Worm (Caenorhabditis elegans): ENCODE measurements around the gene blos-1.

DNA sequence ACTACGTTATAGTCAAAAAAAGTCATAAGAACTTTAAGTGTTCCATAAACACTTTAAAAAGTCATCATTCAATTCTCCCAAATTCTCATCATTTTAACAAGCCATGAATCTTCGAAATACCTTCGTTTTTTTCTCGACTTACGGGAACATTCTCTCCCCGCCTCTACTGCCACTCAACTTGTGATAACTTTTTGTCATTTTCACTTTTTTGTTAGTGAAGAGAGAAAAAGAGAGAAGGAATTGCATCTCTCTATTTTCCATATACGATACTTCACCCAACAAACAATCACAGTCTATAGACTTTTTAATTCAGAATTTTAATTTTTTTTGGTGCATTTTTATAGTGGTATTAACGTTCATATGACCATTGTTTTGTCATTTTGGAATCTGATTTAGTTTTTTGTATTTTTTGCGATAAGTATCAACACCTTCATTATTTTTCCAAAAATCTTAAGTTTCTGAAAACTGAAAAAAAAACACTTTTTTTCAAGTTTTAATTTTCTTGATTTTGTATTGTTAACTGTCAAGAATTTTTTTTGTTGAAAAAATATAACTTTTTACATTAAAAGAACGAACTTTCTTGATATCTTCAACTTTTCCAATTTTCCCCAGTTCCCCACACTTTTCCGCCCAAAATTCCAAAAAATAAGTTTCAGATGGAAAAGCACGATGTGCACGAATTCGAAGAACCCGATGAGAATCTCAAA is 26.9 kb upstream of the blos-1 start, which contains the start of gene Y70G10A.3:
- TF ChIP-seq lin-14 (GFP tag; optimal IDR thresholded peaks at IDR 0.05) (peak; percentile 16), C04F5.9 (tag; optimal IDR thresholded peaks at IDR 0.05) (no peak), nhr-77 (tag; optimal IDR thresholded peaks at IDR 0.05) (no peak), lir-3 (tag; optimal IDR thresholded peaks at IDR 0.05; ENCODE audit: poor library complexity) (no peak), skn-1 (tag; optimal IDR thresholded peaks at IDR 0.05) (no peak), nhr-19 (GFP tag; conservative IDR thresholded peaks at IDR 0.05) (no peak), lsy-2 (tag; optimal IDR thresholded peaks at IDR 0.05) (no peak), nhr-237 (tag; optimal IDR thresholded peaks at IDR 0.05) (no peak), zag-1 (tag; optimal IDR thresholded peaks at IDR 0.05) (no peak), aly-2 (tag; optimal IDR thresholded peaks at IDR 0.05) (no peak), tlp-1 (tag; optimal IDR thresholded peaks at IDR 0.05) (no peak)

Measured in whole organism, L1 larva.